Fruit fly (Drosophila melanogaster) whole organism, prepupa: ENCODE data around the gene CG42747.

ENCODE experiments used
- Blimp-1 ChIP-seq: fragments of 200-800 bp; sonication (Bioruptor generic); optimal IDR thresholded peaks from 3 replicates; lab custom pipeline; 2017; ENCODE audit warnings: missing biosample characterization, missing genetic modification characterization, mild to moderate bottlenecking, moderate library complexity, missing genetic modification reagents
- CG10631 ChIP-seq: fragments of 200-800 bp; sonication (Bioruptor generic); optimal IDR thresholded peaks from 2 replicates; lab custom pipeline; 2016; ENCODE audit warnings: missing biosample characterization, missing genetic modification characterization
- CG10669 ChIP-seq: fragments of 200-800 bp; sonication (Bioruptor generic); optimal IDR thresholded peaks from 3 replicates; lab custom pipeline; 2018; ENCODE audit warnings: missing biosample characterization, mild to moderate bottlenecking, missing genetic modification characterization, moderate library complexity
- CG11294 ChIP-seq: fragments of 200-800 bp; sonication (Bioruptor generic); IDR thresholded peaks from 2 replicates; pipeline ENCODE4 v1.3.6; 2022; ENCODE audit warnings: missing biosample characterization, missing genetic modification characterization
- CG11762 ChIP-seq: fragments of 200-800 bp; sonication (Bioruptor generic); optimal IDR thresholded peaks from 3 replicates; lab custom pipeline; 2016; ENCODE audit warnings: missing biosample characterization, missing genetic modification characterization; ENCODE audit not compliant: insufficient read depth
- CG11902 ChIP-seq: fragments of 200-800 bp; sonication (Bioruptor generic); optimal IDR thresholded peaks from 3 replicates; lab custom pipeline; 2016; ENCODE audit warnings: missing biosample characterization, missing genetic modification characterization
- CG15336 ChIP-seq: fragments of 200-800 bp; sonication (Bioruptor generic); IDR thresholded peaks from 2 replicates; pipeline ENCODE4 v1.3.6; 2022; ENCODE audit warnings: missing biosample characterization, missing genetic modification characterization
- CG1621 ChIP-seq: fragments of 200-800 bp; sonication (Bioruptor generic); optimal IDR thresholded peaks from 3 replicates; lab custom pipeline; 2018; ENCODE audit warnings: missing biosample characterization, mild to moderate bottlenecking, missing genetic modification characterization
- CG16779 ChIP-seq: fragments of 200-800 bp; sonication (Bioruptor generic); optimal IDR thresholded peaks from 3 replicates; lab custom pipeline; 2017; ENCODE audit warnings: missing biosample characterization, mild to moderate bottlenecking, missing genetic modification characterization
- CG3032 ChIP-seq: fragments of 200-800 bp; optimal IDR thresholded peaks from 2 replicates; lab custom pipeline; 2019; ENCODE audit warnings: missing biosample characterization, mild to moderate bottlenecking, missing genetic modification characterization, moderate library complexity
- CG31627 ChIP-seq: fragments of 200-800 bp; sonication (Bioruptor generic); optimal IDR thresholded peaks from 3 replicates; lab custom pipeline; 2016; ENCODE audit warnings: missing biosample characterization, missing genetic modification characterization
- CG34406 ChIP-seq: fragments of 200-800 bp; sonication (Bioruptor generic); optimal IDR thresholded peaks from 3 replicates; lab custom pipeline; 2016; ENCODE audit warnings: missing biosample characterization, missing genetic modification characterization
- CG3919 ChIP-seq: fragments of 200-800 bp; sonication (Bioruptor generic); optimal IDR thresholded peaks from 3 replicates; lab custom pipeline; 2016; ENCODE audit warnings: missing biosample characterization, missing genetic modification characterization
- CG4318 ChIP-seq: fragments of 200-800 bp; sonication (Bioruptor generic); optimal IDR thresholded peaks from 3 replicates; lab custom pipeline; 2017; ENCODE audit warnings: missing biosample characterization, mild to moderate bottlenecking, missing genetic modification characterization
- CG6163 ChIP-seq: fragments of 200-800 bp; sonication (Bioruptor generic); IDR thresholded peaks from 3 replicates; pipeline ENCODE4 v1.3.6; 2022; ENCODE audit warnings: missing biosample characterization, missing genetic modification characterization
- CG6854 ChIP-seq: fragments of 200-800 bp; sonication (Bioruptor generic); optimal IDR thresholded peaks from 2 replicates; lab custom pipeline; 2017; ENCODE audit warnings: missing biosample characterization, mild to moderate bottlenecking, missing genetic modification characterization
- CG7368 ChIP-seq: fragments of 200-800 bp; sonication (Bioruptor generic); optimal IDR thresholded peaks from 3 replicates; lab custom pipeline; 2016; ENCODE audit warnings: missing biosample characterization, missing genetic modification characterization
- CG8119 ChIP-seq: fragments of 200-800 bp; sonication (Bioruptor generic); IDR thresholded peaks from 3 replicates; pipeline ENCODE4 v1.3.6; 2022; ENCODE audit warnings: missing biosample characterization, missing genetic modification characterization
- CG9139 ChIP-seq: fragments of 200-800 bp; sonication (Bioruptor generic); optimal IDR thresholded peaks from 3 replicates; lab custom pipeline; 2017; ENCODE audit warnings: missing biosample characterization, mild to moderate bottlenecking, missing genetic modification characterization
- Eip78C ChIP-seq: fragments of 200-800 bp; sonication (Bioruptor generic); peaks from one replicate; lab custom pipeline; 2016; ENCODE audit warnings: missing biosample characterization, missing genetic modification characterization
- Ets21C ChIP-seq: fragments of 200-800 bp; sonication (Bioruptor generic); optimal IDR thresholded peaks from 3 replicates; lab custom pipeline; 2016; ENCODE audit warnings: missing biosample characterization, missing genetic modification characterization
- Ets96B ChIP-seq: fragments of 200-800 bp; optimal IDR thresholded peaks from 2 replicates; lab custom pipeline; 2019; ENCODE audit warnings: missing biosample characterization, mild to moderate bottlenecking, missing genetic modification characterization, moderate library complexity
- Gug ChIP-seq: fragments of 200-800 bp; sonication (Bioruptor generic); IDR thresholded peaks from 2 replicates; pipeline ENCODE4 v1.3.6; 2022; ENCODE audit warnings: missing biosample characterization, missing genetic modification characterization
- Hr38 ChIP-seq: sonication (Bioruptor generic); optimal IDR thresholded peaks from 2 replicates; lab custom pipeline; 2016; ENCODE audit warnings: missing biosample characterization, missing genetic modification characterization
- Hr4 ChIP-seq: fragments of 200-800 bp; sonication (Bioruptor generic); optimal IDR thresholded peaks from 3 replicates; lab custom pipeline; 2016; ENCODE audit warnings: missing biosample characterization, missing genetic modification characterization
- Lpt ChIP-seq: fragments of 200-800 bp; sonication (Bioruptor generic); optimal IDR thresholded peaks from 3 replicates; lab custom pipeline; 2016; ENCODE audit warnings: missing biosample characterization, missing genetic modification characterization
- OdsH ChIP-seq: fragments of 200-800 bp; sonication (Bioruptor generic); optimal IDR thresholded peaks from 3 replicates; lab custom pipeline; 2016; ENCODE audit warnings: missing biosample characterization, missing genetic modification characterization
- Smox ChIP-seq: fragments of 200-800 bp; sonication (Bioruptor generic); optimal IDR thresholded peaks from 3 replicates; lab custom pipeline; 2016; ENCODE audit warnings: missing biosample characterization, missing genetic modification characterization
- Sox14 ChIP-seq: fragments of 200-800 bp; sonication (Bioruptor generic); optimal IDR thresholded peaks from 3 replicates; lab custom pipeline; 2016; ENCODE audit warnings: missing biosample characterization, missing genetic modification characterization
- Sox15 ChIP-seq: fragments of 200-800 bp; sonication (Bioruptor generic); optimal IDR thresholded peaks from 3 replicates; lab custom pipeline; 2016; ENCODE audit warnings: missing biosample characterization, missing genetic modification characterization
- acj6 ChIP-seq: fragments of 200-800 bp; sonication (Bioruptor generic); optimal IDR thresholded peaks from 3 replicates; lab custom pipeline; 2016; ENCODE audit warnings: missing biosample characterization, missing genetic modification characterization
- cyc ChIP-seq: fragments of 200-800 bp; sonication (Bioruptor generic); optimal IDR thresholded peaks from 3 replicates; lab custom pipeline; 2016; ENCODE audit warnings: missing biosample characterization, missing genetic modification characterization
- dac ChIP-seq: fragments of 200-800 bp; sonication (Bioruptor generic); optimal IDR thresholded peaks from 2 replicates; lab custom pipeline; 2017; ENCODE audit warnings: missing biosample characterization, mild to moderate bottlenecking, missing genetic modification characterization
- dsx ChIP-seq: fragments of 200-800 bp; optimal IDR thresholded peaks from 3 replicates; lab custom pipeline; 2019; ENCODE audit warnings: missing biosample characterization, mild to moderate bottlenecking, missing genetic modification characterization, moderate library complexity; ENCODE audit not compliant: poor library complexity, severe bottlenecking
- eg ChIP-seq: fragments of 200-800 bp; sonication (Bioruptor generic); IDR thresholded peaks from 3 replicates; pipeline ENCODE4 v1.3.6; 2022; ENCODE audit warnings: missing biosample characterization, missing genetic modification characterization
- esn ChIP-seq: fragments of 200-800 bp; sonication (Bioruptor generic); optimal IDR thresholded peaks from 2 replicates; lab custom pipeline; 2016; ENCODE audit warnings: missing biosample characterization, mild to moderate bottlenecking, missing genetic modification characterization, moderate library complexity
- fd59A ChIP-seq: fragments of 200-800 bp; sonication (Bioruptor generic); optimal IDR thresholded peaks from 2 replicates; lab custom pipeline; 2017; ENCODE audit warnings: missing biosample characterization, mild to moderate bottlenecking, missing genetic modification characterization, missing genetic modification reagents
- fd85E ChIP-seq: fragments of 200-800 bp; sonication (Bioruptor generic); optimal IDR thresholded peaks from 3 replicates; lab custom pipeline; 2016; ENCODE audit warnings: missing biosample characterization, missing genetic modification characterization
- fkh ChIP-seq: fragments of 200-800 bp; sonication (Bioruptor generic); optimal IDR thresholded peaks from 3 replicates; lab custom pipeline; 2017; ENCODE audit warnings: missing biosample characterization, mild to moderate bottlenecking, missing genetic modification characterization, moderate library complexity
- lz ChIP-seq: fragments of 200-800 bp; sonication (Bioruptor generic); optimal IDR thresholded peaks from 3 replicates; lab custom pipeline; 2016; ENCODE audit warnings: missing biosample characterization, missing genetic modification characterization
- net ChIP-seq: fragments of 200-800 bp; sonication (Bioruptor generic); optimal IDR thresholded peaks from 3 replicates; lab custom pipeline; 2016; ENCODE audit warnings: missing biosample characterization, missing genetic modification characterization
- pdm3 ChIP-seq: fragments of 200-800 bp; sonication (Bioruptor generic); optimal IDR thresholded peaks from 3 replicates; lab custom pipeline; 2016; ENCODE audit warnings: missing biosample characterization, missing genetic modification characterization
- salr ChIP-seq, 2 experiments: fragments of 200-800 bp; sonication (Bioruptor generic); optimal IDR thresholded peaks; 3 replicates each; lab custom pipeline; 2016 to 2018; ENCODE audit warnings: missing biosample characterization in 2 of 2, missing genetic modification characterization in 2 of 2, mild to moderate bottlenecking in 1 of 2
- spab ChIP-seq: fragments of 200-800 bp; sonication (Bioruptor generic); optimal IDR thresholded peaks from 2 replicates; lab custom pipeline; 2017; ENCODE audit warnings: missing biosample characterization, mild to moderate bottlenecking, missing genetic modification characterization, missing genetic modification reagents
- ss ChIP-seq, 2 experiments: fragments of 200-800 bp; sonication (Bioruptor generic); optimal IDR thresholded peaks; 2 replicates in 1 of 2; 3 replicates in 1 of 2; lab custom pipeline; 2017 to 2018; ENCODE audit warnings: mild to moderate bottlenecking in 2 of 2, missing biosample characterization in 2 of 2, missing genetic modification characterization in 2 of 2, moderate library complexity in 1 of 2
- svp ChIP-seq: fragments of 200-800 bp; sonication (Bioruptor generic); peaks from one replicate; lab custom pipeline; 2016; ENCODE audit warnings: missing biosample characterization, missing genetic modification characterization
- topi ChIP-seq: fragments of 200-800 bp; sonication (Bioruptor generic); optimal IDR thresholded peaks from 3 replicates; lab custom pipeline; 2016; ENCODE audit warnings: missing biosample characterization, missing genetic modification characterization
- vri ChIP-seq: fragments of 200-800 bp; sonication (Bioruptor generic); optimal IDR thresholded peaks from 3 replicates; lab custom pipeline; 2016; ENCODE audit warnings: missing biosample characterization, mild to moderate bottlenecking, missing genetic modification characterization

Gene CG42747

dm6 chr3L:6359205-6359604, 41.2 kb upstream of the CG42747 start (continued):
- peak; percentile 81 for TF ChIP-seq CG3919
- peak; percentile 54 for TF ChIP-seq CG9139 (GFP tag; lab: Kevin White, UChicago)
- peak in 1 of 2 experiments; percentile 12 for TF ChIP-seq salr (GFP tag; optimal IDR thresholded peaks at IDR 0.05; lab: Kevin White, UChicago)
- TF ChIP-seq fd59A: no peak
- TF ChIP-seq CG4318: no peak
- peak; percentile 79 for TF ChIP-seq lz (GFP tag; lab: Kevin White, UChicago)
- peak; percentile 13 for TF ChIP-seq Sox15 (GFP tag; lab: Kevin White, UChicago)
- peak; percentile 88 for TF ChIP-seq svp
- TF ChIP-seq Eip78C: peak; percentile 86
- peak; percentile 46 for TF ChIP-seq CG31627 (GFP tag; lab: Kevin White, UChicago)
- TF ChIP-seq OdsH (GFP tag; lab: Kevin White, UChicago): peak; percentile 61
- peak; percentile 81 for TF ChIP-seq CG6163 (GFP tag; lab: Robert Waterston, UW)
- peak; percentile 68 for TF ChIP-seq Blimp-1 (GFP tag; lab: Kevin White, UChicago)
- TF ChIP-seq spab (GFP tag; lab: Kevin White, UChicago): peak; percentile 61
- peak; percentile 41 for TF ChIP-seq CG16779 (tag; lab: Kevin White, UChicago)
- peak; percentile 51 for TF ChIP-seq vri
- TF ChIP-seq eg (GFP tag; lab: Robert Waterston, UW): peak; percentile 53; the same call in 2 of the 3 replicates
- peak; percentile 51; the same call in 2 of the 3 replicates for TF ChIP-seq CG8119
- peak; percentile 63 for TF ChIP-seq CG11902 (GFP tag; lab: Kevin White, UChicago)
- peak; percentile 37 for TF ChIP-seq CG1621 (tag; lab: Kevin White, UChicago)
- TF ChIP-seq CG11294 (GFP tag; lab: Robert Waterston, UW): no peak
- peak; percentile 73 for TF ChIP-seq CG10669 (GFP tag; lab: Kevin White, UChicago)
- no peak for TF ChIP-seq fd85E
- TF ChIP-seq Hr4 (GFP tag; lab: Kevin White, UChicago): peak; percentile 10

- peak; percentile 70 for TF ChIP-seq spab (GFP tag; lab: Kevin White, UChicago)
- no peak for TF ChIP-seq CG6854
- peak; percentile 75 for TF ChIP-seq Smox (GFP tag; lab: Kevin White, UChicago)
- TF ChIP-seq CG7368 (GFP tag; lab: Kevin White, UChicago): peak; percentile 66
- TF ChIP-seq CG11762 (GFP tag; lab: Kevin White, UChicago): peak; percentile 63
- peak; percentile 65 for TF ChIP-seq net (GFP tag; lab: Kevin White, UChicago)
- TF ChIP-seq topi (GFP tag; lab: Kevin White, UChicago): peak; percentile 83
- peak; percentile 48 for TF ChIP-seq fd85E
- peak; percentile 64; the same call in 1 of the 2 replicates for TF ChIP-seq CG15336
- peak; percentile 70 for TF ChIP-seq OdsH (GFP tag; lab: Kevin White, UChicago)
- TF ChIP-seq Sox15 (GFP tag; lab: Kevin White, UChicago): peak; percentile 42
- peak; percentile 82 for TF ChIP-seq CG10669 (GFP tag; lab: Kevin White, UChicago)
- TF ChIP-seq CG10631 (GFP tag; lab: Kevin White, UChicago): peak; percentile 69
- peak; percentile 81 for TF ChIP-seq CG6163 (GFP tag; lab: Robert Waterston, UW)
- TF ChIP-seq CG3032 (tag; lab: Kevin White, UChicago): peak; percentile 58
- no peak for TF ChIP-seq Gug
- TF ChIP-seq Ets21C (GFP tag; lab: Kevin White, UChicago): peak; percentile 74
- TF ChIP-seq svp: peak; percentile 91
- TF ChIP-seq Lpt (GFP tag; lab: Kevin White, UChicago): no peak
- peak; percentile 72 for TF ChIP-seq CG31627 (GFP tag; lab: Kevin White, UChicago)
- TF ChIP-seq vri: peak; percentile 68
- TF ChIP-seq pdm3 (GFP tag; lab: Kevin White, UChicago): peak; percentile 73
- TF ChIP-seq fkh (GFP tag; lab: Kevin White, UChicago): no peak
- peak; percentile 95 for TF ChIP-seq Eip78C
- TF ChIP-seq Blimp-1 (GFP tag; lab: Kevin White, UChicago): peak; percentile 57
- peak; percentile 11 to 63 for TF ChIP-seq ss (GFP tag; optimal IDR thresholded peaks at IDR 0.05; lab: Kevin White, UChicago)
- TF ChIP-seq lz (GFP tag; lab: Kevin White, UChicago): peak; percentile 86
- TF ChIP-seq dac (GFP tag; lab: Kevin White, UChicago): no peak
- TF ChIP-seq salr (GFP tag; optimal IDR thresholded peaks at IDR 0.05; lab: Kevin White, UChicago): peak in 1 of 2 experiments; percentile 56
- peak; percentile 71 for TF ChIP-seq Sox14 (GFP tag; lab: Kevin White, UChicago)
- TF ChIP-seq esn (GFP tag; lab: Kevin White, UChicago): peak; percentile 81
- TF ChIP-seq cyc (GFP tag; lab: Kevin White, UChicago): peak; percentile 78
- TF ChIP-seq dsx: peak; percentile 50
- peak; percentile 65 for TF ChIP-seq CG34406 (GFP tag; lab: Kevin White, UChicago)
- peak; percentile 71 for TF ChIP-seq acj6 (GFP tag; lab: Kevin White, UChicago)
- peak; percentile 22 for TF ChIP-seq CG16779 (tag; lab: Kevin White, UChicago)
- no peak for TF ChIP-seq Hr38 (GFP tag; lab: Kevin White, UChicago)
- TF ChIP-seq Ets96B: peak; percentile 83
Observed at dm6 chr3L:6363626-6364025, 36.8 kb upstream of the CG42747 start.
